Worm (Caenorhabditis elegans): ENCODE data around the gene met-2.

Gene met-2

DNA sequence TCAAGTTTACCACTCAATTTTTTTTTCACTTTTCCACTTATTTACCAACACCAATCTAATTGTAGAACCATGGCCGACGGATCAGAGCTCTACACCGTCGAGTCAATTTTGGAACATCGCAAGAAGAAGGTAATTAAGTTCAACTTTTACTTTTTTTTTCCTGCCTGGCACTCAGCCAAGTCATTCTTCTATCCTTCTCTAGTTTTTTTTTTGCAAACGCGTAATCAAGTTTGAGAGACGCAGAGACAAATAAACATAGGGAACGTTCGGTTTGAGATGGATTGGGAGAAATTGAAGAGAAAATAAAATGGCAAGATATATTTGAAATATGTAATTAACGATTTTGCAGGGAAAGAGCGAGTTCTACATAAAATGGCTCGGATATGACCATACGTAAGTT is 51.2 kb downstream of the met-2 start, which contains the start of gene cec-1:
cec-1 (plus strand) TSS at position 63 of the 400 bp plus-strand sequence.
- no peak for TF ChIP-seq ZK546.5 (tag; optimal IDR thresholded peaks at IDR 0.05)
- peak in 1 of 2 experiments; percentile 55 for TF ChIP-seq lsy-2 (tag; optimal IDR thresholded peaks at IDR 0.05)
- TF ChIP-seq unc-55 (GFP tag; optimal IDR thresholded peaks at IDR 0.05), result peak; percentile 32
- no peak for TF ChIP-seq nhr-77 (tag; optimal IDR thresholded peaks at IDR 0.05)
- peak; percentile 7 for TF ChIP-seq nhr-6 (tag; optimal IDR thresholded peaks at IDR 0.05)
- peak; percentile 66 for TF ChIP-seq blmp-1 (tag; optimal IDR thresholded peaks at IDR 0.05; ENCODE audit: insufficient read depth)
- TF ChIP-seq unc-62 (GFP tag; optimal IDR thresholded peaks at IDR 0.05), result no peak
- TF ChIP-seq C34F6.9 (tag; optimal IDR thresholded peaks at IDR 0.05), result peak; percentile 14
- peak; percentile 14 for TF ChIP-seq crh-2 (tag; optimal IDR thresholded peaks at IDR 0.05)

- no peak for TF ChIP-seq zag-1 (tag; optimal IDR thresholded peaks at IDR 0.05)
- peak; percentile 30 for TF ChIP-seq unc-55 (GFP tag; optimal IDR thresholded peaks at IDR 0.05)
- TF ChIP-seq R02D3.7 (tag; optimal IDR thresholded peaks at IDR 0.05), result no peak
- no peak for TF ChIP-seq egl-27 (tag; optimal IDR thresholded peaks at IDR 0.05)
- TF ChIP-seq lsy-2 (tag; optimal IDR thresholded peaks at IDR 0.05), result peak in 1 of 2 experiments; percentile 18
These were observed 53.9 kb downstream of the met-2 start, which contains the start of gene ZK1236.1 for ce11 chrIII:8429035-8429434. ZK1236.1 (plus strand) TSS chrIII:8429297.

ce11 chrIII:8429497-8429896 is 54.4 kb downstream of the met-2 start:
- no peak for TF ChIP-seq lin-13 (GFP tag; optimal IDR thresholded peaks at IDR 0.05)
- no peak for TF ChIP-seq sma-3 (GFP tag; optimal IDR thresholded peaks at IDR 0.05)
- TF ChIP-seq nhr-11 (tag; optimal IDR thresholded peaks at IDR 0.05), result no peak
- no peak for TF ChIP-seq ztf-11 (tag; optimal IDR thresholded peaks at IDR 0.05)
- no peak for TF ChIP-seq ztf-4 (tag; optimal IDR thresholded peaks at IDR 0.05)
- no peak for TF ChIP-seq lin-11 (tag; optimal IDR thresholded peaks at IDR 0.05)
- TF ChIP-seq peb-1 (tag; optimal IDR thresholded peaks at IDR 0.05), result no peak
- no peak for TF ChIP-seq egl-27 (tag; optimal IDR thresholded peaks at IDR 0.05)
- TF ChIP-seq nhr-237 (tag; optimal IDR thresholded peaks at IDR 0.05), result no peak
- TF ChIP-seq nhr-6 (tag; optimal IDR thresholded peaks at IDR 0.05), result no peak
- no peak for TF ChIP-seq elt-3 (tag; optimal IDR thresholded peaks at IDR 0.05)
- no peak for TF ChIP-seq blmp-1 (tag; optimal IDR thresholded peaks at IDR 0.05; ENCODE audit: insufficient read depth)
- no peak for TF ChIP-seq mbf-1 (tag; optimal IDR thresholded peaks at IDR 0.05)
- no peak for TF ChIP-seq lsy-2 (tag; optimal IDR thresholded peaks at IDR 0.05)
- no peak for TF ChIP-seq alr-1 (tag; optimal IDR thresholded peaks at IDR 0.05)

Data from whole organism, L2 larva.